Worm (Caenorhabditis elegans) whole organism, young adult: ENCODE results near the gene Y82E9BR.14.

Experiments used
- B0019.2 ChIP-seq: fragments of 200-800 bp; sonication (Bioruptor generic); conservative IDR thresholded peaks from 2 replicates; pipeline ENCODE4 v1.3.6; 2022; ENCODE audit warnings: missing genetic modification reagents, missing genetic modification characterization, missing compliant biosample characterization
- D2030.7 ChIP-seq: fragments of 200-800 bp; sonication (Bioruptor generic); IDR thresholded peaks from 2 replicates; pipeline ENCODE4 v1.3.6; 2022; ENCODE audit warnings: missing genetic modification reagents, missing genetic modification characterization, missing compliant biosample characterization
- F23B12.7 ChIP-seq: sonication (generic microtip); optimal IDR thresholded peaks from 2 replicates; lab custom pipeline; 2017; ENCODE audit warnings: missing genetic modification characterization, mild to moderate bottlenecking, missing compliant biosample characterization, antibody characterized with exemption, moderate library complexity; ENCODE audit not compliant: insufficient read depth
- F33H1.4 ChIP-seq: fragments of 200-800 bp; sonication (Bioruptor generic); IDR thresholded peaks from 2 replicates; pipeline ENCODE4 v1.3.6; 2022; ENCODE audit warnings: missing genetic modification reagents, missing genetic modification characterization, missing compliant biosample characterization
- F37B4.10 ChIP-seq: fragments of 200-800 bp; sonication (Bioruptor generic); IDR thresholded peaks from 2 replicates; pipeline ENCODE4 v1.3.6; 2022; ENCODE audit warnings: missing genetic modification characterization, missing compliant biosample characterization
- F52B5.7 ChIP-seq: sonication (generic microtip); optimal IDR thresholded peaks from 2 replicates; lab custom pipeline; 2016; ENCODE audit warnings: mild to moderate bottlenecking, missing genetic modification characterization, missing compliant biosample characterization
- F55B11.4 ChIP-seq: sonication (generic microtip); optimal IDR thresholded peaks from 2 replicates; lab custom pipeline; 2016; ENCODE audit warnings: missing compliant biosample characterization, missing genetic modification characterization, borderline replicate concordance; ENCODE audit not compliant: insufficient read depth
- T07F8.4 ChIP-seq: sonication (generic microtip); optimal IDR thresholded peaks from 2 replicates; lab custom pipeline; 2016; ENCODE audit warnings: mild to moderate bottlenecking, missing genetic modification characterization, moderate library complexity, missing compliant biosample characterization
- Y53G8AR.9 ChIP-seq: fragments of 200-800 bp; sonication (Bioruptor generic); conservative IDR thresholded peaks from 2 replicates; pipeline ENCODE4 v1.3.6; 2022; ENCODE audit warnings: missing genetic modification reagents, missing genetic modification characterization, missing compliant biosample characterization
- Y67H2A.10 ChIP-seq: fragments of 200-800 bp; sonication (Bioruptor generic); conservative IDR thresholded peaks from 2 replicates; pipeline ENCODE4 v1.3.6; 2022; ENCODE audit warnings: missing genetic modification reagents, missing genetic modification characterization, missing compliant biosample characterization
- akir-1 ChIP-seq: fragments of 200-800 bp; sonication (Bioruptor generic); optimal IDR thresholded peaks from 2 replicates; lab custom pipeline; 2018; ENCODE audit warnings: mild to moderate bottlenecking, missing genetic modification characterization, moderate library complexity, missing compliant biosample characterization
- aptf-2 ChIP-seq: fragments of 200-800 bp; sonication (Bioruptor generic); conservative IDR thresholded peaks from 2 replicates; pipeline ENCODE4 v1.3.6; 2022; ENCODE audit warnings: missing genetic modification reagents, missing genetic modification characterization, missing compliant biosample characterization
- atf-7 ChIP-seq: sonication (generic microtip); optimal IDR thresholded peaks from 2 replicates; lab custom pipeline; 2017; ENCODE audit warnings: mild to moderate bottlenecking, missing genetic modification characterization, missing compliant biosample characterization
- bed-1 ChIP-seq: fragments of 200-800 bp; sonication (Bioruptor generic); IDR thresholded peaks from 2 replicates; pipeline ENCODE4 v1.3.6; 2022; ENCODE audit warnings: missing genetic modification reagents, missing genetic modification characterization, missing compliant biosample characterization
- bed-2 ChIP-seq: fragments of 200-800 bp; sonication (Bioruptor generic); IDR thresholded peaks from 2 replicates; pipeline ENCODE4 v1.3.6; 2022; ENCODE audit warnings: missing genetic modification reagents, missing genetic modification characterization, missing compliant biosample characterization
- ceh-100 ChIP-seq: fragments of 200-800 bp; sonication (Bioruptor generic); IDR thresholded peaks from 2 replicates; pipeline ENCODE4 v1.3.6; 2022; ENCODE audit warnings: missing genetic modification reagents, missing genetic modification characterization, missing compliant biosample characterization
- ceh-27 ChIP-seq: fragments of 200-800 bp; sonication (Bioruptor generic); optimal IDR thresholded peaks from 2 replicates; lab custom pipeline; 2018; ENCODE audit warnings: mild to moderate bottlenecking, missing genetic modification characterization, moderate library complexity, missing compliant biosample characterization
- ceh-40 ChIP-seq: fragments of 200-800 bp; sonication (Bioruptor generic); IDR thresholded peaks from 2 replicates; pipeline ENCODE4 v1.3.6; 2022; ENCODE audit warnings: missing genetic modification characterization, missing compliant biosample characterization
- dox-1 ChIP-seq: fragments of 200-800 bp; sonication (Bioruptor generic); IDR thresholded peaks from 2 replicates; pipeline ENCODE4 v1.3.6; 2022; ENCODE audit warnings: missing genetic modification reagents, missing genetic modification characterization, missing compliant biosample characterization
- dpff-1 ChIP-seq: sonication (generic microtip); optimal IDR thresholded peaks from 2 replicates; lab custom pipeline; 2017; ENCODE audit warnings: mild to moderate bottlenecking, missing genetic modification characterization, missing compliant biosample characterization
- egrh-3 ChIP-seq: fragments of 200-800 bp; sonication (Bioruptor generic); IDR thresholded peaks from 2 replicates; pipeline ENCODE4 v1.3.6; 2022; ENCODE audit warnings: missing genetic modification reagents, missing genetic modification characterization, missing compliant biosample characterization
- ekl-4 ChIP-seq: fragments of 200-800 bp; sonication (Bioruptor generic); IDR thresholded peaks from 2 replicates; pipeline ENCODE4 v1.3.6; 2022; ENCODE audit warnings: missing genetic modification reagents, missing genetic modification characterization, missing compliant biosample characterization
- ets-4 ChIP-seq: fragments of 200-800 bp; sonication (Bioruptor generic); optimal IDR thresholded peaks from 2 replicates; lab custom pipeline; 2018; ENCODE audit warnings: mild to moderate bottlenecking, missing genetic modification characterization, missing compliant biosample characterization
- gei-17 ChIP-seq: fragments of 200-800 bp; sonication (Bioruptor generic); optimal IDR thresholded peaks from 2 replicates; lab custom pipeline; 2018; ENCODE audit warnings: mild to moderate bottlenecking, missing genetic modification characterization, missing compliant biosample characterization
- hlh-26 ChIP-seq: fragments of 200-800 bp; sonication (Bioruptor generic); conservative IDR thresholded peaks from 2 replicates; pipeline ENCODE4 v1.3.6; 2022; ENCODE audit warnings: missing genetic modification reagents, missing genetic modification characterization, missing compliant biosample characterization
- hmg-1.2 ChIP-seq: fragments of 200-800 bp; sonication (Bioruptor generic); IDR thresholded peaks from 2 replicates; pipeline ENCODE4 v1.3.6; 2022; ENCODE audit warnings: missing genetic modification reagents, missing genetic modification characterization, missing compliant biosample characterization
- lin-35 ChIP-seq, 3 experiments: fragments of 150-350 bp in 2 of 3; sonication (generic microtip) in 1 of 3; optimal IDR thresholded peaks; 2 replicates each; lab custom pipeline; 2014 to 2018; ENCODE audit warnings: missing biosample characterization in 3 of 3, missing genetic modification characterization in 3 of 3, missing genetic modification reagents in 3 of 3
- lin-40 ChIP-seq: sonication (generic microtip); optimal IDR thresholded peaks from 2 replicates; lab custom pipeline; 2016; ENCODE audit warnings: missing genetic modification characterization, mild to moderate bottlenecking, missing compliant biosample characterization, missing genotype, missing genetic modification reagents
- lin-54 ChIP-seq: fragments of 200-800 bp; sonication (Bioruptor generic); optimal IDR thresholded peaks from 2 replicates; lab custom pipeline; 2018; ENCODE audit warnings: mild to moderate bottlenecking, missing genetic modification characterization, missing compliant biosample characterization
- lir-1 ChIP-seq: fragments of 200-800 bp; sonication (Bioruptor generic); conservative IDR thresholded peaks from 2 replicates; pipeline ENCODE4 v1.3.6; 2022; ENCODE audit warnings: missing genetic modification reagents, missing genetic modification characterization, missing compliant biosample characterization
- lsl-1 ChIP-seq: fragments of 200-800 bp; sonication (Bioruptor generic); optimal IDR thresholded peaks from 2 replicates; lab custom pipeline; 2018; ENCODE audit warnings: mild to moderate bottlenecking, missing genetic modification characterization, moderate library complexity, missing compliant biosample characterization
- madf-3 ChIP-seq: fragments of 200-800 bp; sonication (Bioruptor generic); IDR thresholded peaks from 2 replicates; pipeline ENCODE4 v1.3.6; 2022; ENCODE audit warnings: missing genetic modification reagents, missing genetic modification characterization, missing compliant biosample characterization
- madf-8 ChIP-seq: fragments of 200-800 bp; sonication (Bioruptor generic); conservative IDR thresholded peaks from 2 replicates; pipeline ENCODE4 v1.3.6; 2022; ENCODE audit warnings: missing genetic modification reagents, missing genetic modification characterization, missing compliant biosample characterization
- nfya-2 ChIP-seq: fragments of 200-800 bp; sonication (Bioruptor generic); IDR thresholded peaks from 2 replicates; pipeline ENCODE4 v1.3.6; 2022; ENCODE audit warnings: missing genetic modification reagents, missing genetic modification characterization, missing compliant biosample characterization
- nhr-27 ChIP-seq: fragments of 200-800 bp; sonication (Bioruptor generic); optimal IDR thresholded peaks from 2 replicates; lab custom pipeline; 2018; ENCODE audit warnings: mild to moderate bottlenecking, missing genetic modification characterization, moderate library complexity, missing compliant biosample characterization
- pbrm-1 ChIP-seq: fragments of 200-800 bp; sonication (Bioruptor generic); IDR thresholded peaks from 2 replicates; pipeline ENCODE4 v1.3.6; 2022; ENCODE audit warnings: missing genetic modification reagents, missing genetic modification characterization, missing compliant biosample characterization
- pha-4 ChIP-seq: fragments of 150-350 bp; sonication (generic microtip); optimal IDR thresholded peaks from 2 replicates; lab custom pipeline; 2014; ENCODE audit warnings: missing biosample characterization, missing genetic modification reagents, missing genetic modification characterization
- rcor-1 ChIP-seq: fragments of 200-800 bp; sonication (Bioruptor generic); IDR thresholded peaks from 2 replicates; pipeline ENCODE4 v1.3.6; 2022; ENCODE audit warnings: missing genetic modification reagents, missing genetic modification characterization, missing compliant biosample characterization
- snpc-1.1 ChIP-seq: sonication (generic microtip); optimal IDR thresholded peaks from 2 replicates; lab custom pipeline; 2017; ENCODE audit warnings: missing genetic modification characterization, mild to moderate bottlenecking, missing compliant biosample characterization, antibody characterized with exemption, moderate library complexity, missing genotype, missing genetic modification reagents; ENCODE audit not compliant: insufficient read depth
- somi-1 ChIP-seq: fragments of 200-800 bp; sonication (Bioruptor generic); optimal IDR thresholded peaks from 2 replicates; lab custom pipeline; 2018; ENCODE audit warnings: mild to moderate bottlenecking, missing genetic modification characterization, missing compliant biosample characterization
- sptf-2 ChIP-seq: fragments of 200-800 bp; sonication (Bioruptor generic); optimal IDR thresholded peaks from 2 replicates; lab custom pipeline; 2018; ENCODE audit warnings: mild to moderate bottlenecking, missing genetic modification characterization, missing compliant biosample characterization
- tbp1 ChIP-seq: fragments of 200-800 bp; sonication (Bioruptor generic); optimal IDR thresholded peaks from 2 replicates; lab custom pipeline; 2018; ENCODE audit warnings: mild to moderate bottlenecking, missing genetic modification characterization, missing compliant biosample characterization
- unc-130 ChIP-seq: sonication (generic microtip); optimal IDR thresholded peaks from 2 replicates; lab custom pipeline; 2016; ENCODE audit warnings: missing genetic modification reagents, missing genetic modification characterization, missing compliant biosample characterization
- unc-62 ChIP-seq: fragments of 150-350 bp; optimal IDR thresholded peaks from 2 replicates; lab custom pipeline; 2014; ENCODE audit warnings: missing biosample characterization, missing genetic modification reagents, missing genetic modification characterization
- ztf-22 ChIP-seq: fragments of 200-800 bp; sonication (Bioruptor generic); optimal IDR thresholded peaks from 2 replicates; lab custom pipeline; 2018; ENCODE audit warnings: mild to moderate bottlenecking, missing genetic modification characterization, moderate library complexity, missing compliant biosample characterization
- ztf-25 ChIP-seq: fragments of 200-800 bp; sonication (Bioruptor generic); IDR thresholded peaks from 2 replicates; pipeline ENCODE4 v1.3.6; 2022; ENCODE audit warnings: missing genetic modification reagents, missing genetic modification characterization, missing compliant biosample characterization
- ztf-3 ChIP-seq: fragments of 200-800 bp; sonication (Bioruptor generic); optimal IDR thresholded peaks from 2 replicates; lab custom pipeline; 2018; ENCODE audit warnings: mild to moderate bottlenecking, missing genetic modification characterization, missing compliant biosample characterization
- ztf-6 ChIP-seq: fragments of 200-800 bp; sonication (Bioruptor generic); IDR thresholded peaks from 2 replicates; pipeline ENCODE4 v1.3.6; 2022; ENCODE audit warnings: missing genetic modification reagents, missing genetic modification characterization, missing compliant biosample characterization

Gene Y82E9BR.14

ce11 chrIII:1418709-1419108 is 4.8 kb upstream of the Y82E9BR.14 start (continued):
- TF ChIP-seq lir-1 (GFP tag; lab: Robert Waterston, UW) (0 out of 2 replicates have a peak, but pooled peaks have one; percentile 36), F33H1.4 (GFP tag; lab: Robert Waterston, UW) (peak; percentile 98), hlh-26 (GFP tag; lab: Robert Waterston, UW) (no peak), atf-7 (tag; lab: Kevin White, UChicago) (peak; percentile 56), ceh-40 (GFP tag; lab: Robert Waterston, UW) (no peak), rcor-1 (GFP tag; lab: Robert Waterston, UW) (peak; percentile 78), B0019.2 (GFP tag; lab: Robert Waterston, UW) (peak; percentile 52; the same call in 1 of the 2 replicates), nfya-2 (no peak), hmg-1.2 (peak; percentile 65), lin-40 (tag; lab: Kevin White, UChicago) (peak; percentile 82), pha-4 (tag; lab: Kevin White, UChicago) (no peak), dpff-1 (tag; lab: Kevin White, UChicago) (no peak), bed-1 (GFP tag; lab: Robert Waterston, UW) (no peak), ets-4 (no peak), akir-1 (GFP tag; lab: Kevin White, UChicago) (no peak), lin-54 (peak; percentile 85), F55B11.4 (tag; lab: Kevin White, UChicago) (no peak), somi-1 (GFP tag; lab: Kevin White, UChicago) (no peak), T07F8.4 (tag; lab: Kevin White, UChicago) (no peak), ceh-27 (GFP tag; lab: Kevin White, UChicago) (peak; percentile 77), pbrm-1 (GFP tag; lab: Robert Waterston, UW) (peak; percentile 56; the same call in 1 of the 2 replicates), sptf-2 (GFP tag; lab: Kevin White, UChicago) (no peak), ztf-6 (GFP tag; lab: Robert Waterston, UW) (no peak), aptf-2 (no peak), gei-17 (GFP tag; lab: Kevin White, UChicago) (peak; percentile 21), F23B12.7 (tag; lab: Kevin White, UChicago) (peak; percentile 85), ztf-25 (no peak), unc-130 (GFP tag; lab: Kevin White, UChicago) (peak; percentile 34), F37B4.10 (GFP tag; lab: Robert Waterston, UW) (0 out of 2 replicates have a peak, but pooled peaks have one; percentile 79), ceh-100 (GFP tag; lab: Robert Waterston, UW) (peak; percentile 12; the same call in 1 of the 2 replicates), Y67H2A.10 (GFP tag; lab: Robert Waterston, UW) (peak; percentile 73), snpc-1.1 (tag; lab: Kevin White, UChicago) (peak; percentile 33), ztf-3 (GFP tag; lab: Kevin White, UChicago) (no peak), D2030.7 (GFP tag; lab: Robert Waterston, UW) (peak; percentile 92), tbp1 (GFP tag; lab: Kevin White, UChicago) (peak; percentile 69), dox-1 (GFP tag; lab: Robert Waterston, UW) (peak; percentile 93), ztf-22 (GFP tag; lab: Kevin White, UChicago) (no peak), bed-2 (GFP tag; lab: Robert Waterston, UW) (no peak), Y53G8AR.9 (peak; percentile 86), madf-8 (GFP tag; lab: Robert Waterston, UW) (no peak; the same call in 1 of the 2 replicates), egrh-3 (GFP tag; lab: Robert Waterston, UW) (peak; percentile 89), lin-35 (GFP tag; optimal IDR thresholded peaks at IDR 0.05; lab: Kevin White, UChicago) (peak in 1 of 3 experiments; percentile 74), lsl-1 (GFP tag; lab: Kevin White, UChicago) (peak; percentile 92), ekl-4 (GFP tag; lab: Robert Waterston, UW) (peak; percentile 74), F52B5.7 (tag; lab: Kevin White, UChicago) (no peak), madf-3 (GFP tag; lab: Robert Waterston, UW) (peak; percentile 97), nhr-27 (tag; lab: Kevin White, UChicago) (no peak), unc-62 (no peak)
